Fruit fly (Drosophila melanogaster): Measurements from ENCODE around the gene CG32202.

The CG32202 gene

dm6 chr3L:18667115-18667514 lies 14.9 kb upstream of the CG32202 start, which contains the start of gene CG42495:
Gene CG42495, plus strand, starts transcription at chr3L:18667361.
- TF ChIP-seq ttk (optimal IDR thresholded peaks at IDR 0.05) (no peak), psq (optimal IDR thresholded peaks at IDR 0.05) (no peak), insv (optimal IDR thresholded peaks at IDR 0.05) (no peak), Myc (optimal IDR thresholded peaks at IDR 0.05) (no peak), h (optimal IDR thresholded peaks at IDR 0.05) (no peak), Sin3A (optimal IDR thresholded peaks at IDR 0.05) (no peak)

DNA sequence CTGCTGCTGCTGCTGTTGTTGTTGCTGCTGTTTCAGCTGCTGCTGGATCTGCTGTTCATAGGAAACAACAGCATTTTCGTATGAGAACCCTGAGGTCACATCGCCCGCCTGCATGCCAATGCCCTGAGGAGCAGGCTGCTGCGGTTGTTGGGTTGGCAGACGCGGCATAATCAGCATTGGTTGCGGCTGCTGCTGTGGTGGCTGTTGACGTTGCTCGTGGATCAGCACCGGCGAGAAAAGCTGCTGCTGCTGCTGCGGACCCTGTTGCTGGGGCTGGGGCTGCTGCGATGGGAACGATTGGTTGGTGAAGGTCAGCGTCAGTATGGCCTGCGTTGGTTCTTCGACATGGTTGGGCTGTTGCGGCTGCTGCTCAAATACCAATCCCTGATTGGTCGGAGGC lies 12.1 kb upstream of the CG32202 start:
- no peak for TF ChIP-seq h (optimal IDR thresholded peaks at IDR 0.05)
- TF ChIP-seq psq (optimal IDR thresholded peaks at IDR 0.05) = no peak
- TF ChIP-seq Sin3A (optimal IDR thresholded peaks at IDR 0.05) = no peak
- no peak for TF ChIP-seq insv (optimal IDR thresholded peaks at IDR 0.05)
- no peak for TF ChIP-seq Myc (optimal IDR thresholded peaks at IDR 0.05)
- TF ChIP-seq ttk (optimal IDR thresholded peaks at IDR 0.05) = no peak

DNA sequence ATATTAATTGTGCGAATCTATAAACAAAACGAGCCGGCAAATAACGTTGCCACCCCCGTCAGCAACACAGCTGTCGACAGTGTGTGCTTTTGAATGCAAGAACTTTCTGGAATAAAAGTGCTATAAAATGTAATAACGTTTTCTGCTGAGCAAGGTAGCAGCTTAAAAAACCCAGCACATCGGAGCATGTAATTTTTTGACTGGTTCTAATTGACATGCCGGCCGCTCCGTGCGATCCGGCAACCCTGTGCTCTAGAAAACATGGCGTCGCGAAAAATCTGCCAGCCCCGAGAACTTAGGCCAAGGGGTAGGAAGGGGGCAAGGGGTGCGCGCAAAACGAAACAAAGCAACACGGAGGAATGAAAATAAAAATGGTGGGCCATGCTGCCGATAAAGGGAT lies 9.8 kb upstream of the CG32202 start:
- TF ChIP-seq insv (optimal IDR thresholded peaks at IDR 0.05) = no peak
- no peak for TF ChIP-seq ttk (optimal IDR thresholded peaks at IDR 0.05)
- TF ChIP-seq Myc (optimal IDR thresholded peaks at IDR 0.05) = no peak
- TF ChIP-seq psq (optimal IDR thresholded peaks at IDR 0.05) = no peak
- TF ChIP-seq Sin3A (optimal IDR thresholded peaks at IDR 0.05) = no peak
- no peak for TF ChIP-seq h (optimal IDR thresholded peaks at IDR 0.05)

dm6 chr3L:18672986-18673633 lies 8.9 kb upstream of the CG32202 start, which contains the start of gene Capr:
Gene Capr, minus strand, starts transcription at chr3L:18673324.
- TF ChIP-seq Sin3A (optimal IDR thresholded peaks at IDR 0.05) (peak; percentile 83), psq (optimal IDR thresholded peaks at IDR 0.05) (no peak), h (optimal IDR thresholded peaks at IDR 0.05) (no peak)

DNA sequence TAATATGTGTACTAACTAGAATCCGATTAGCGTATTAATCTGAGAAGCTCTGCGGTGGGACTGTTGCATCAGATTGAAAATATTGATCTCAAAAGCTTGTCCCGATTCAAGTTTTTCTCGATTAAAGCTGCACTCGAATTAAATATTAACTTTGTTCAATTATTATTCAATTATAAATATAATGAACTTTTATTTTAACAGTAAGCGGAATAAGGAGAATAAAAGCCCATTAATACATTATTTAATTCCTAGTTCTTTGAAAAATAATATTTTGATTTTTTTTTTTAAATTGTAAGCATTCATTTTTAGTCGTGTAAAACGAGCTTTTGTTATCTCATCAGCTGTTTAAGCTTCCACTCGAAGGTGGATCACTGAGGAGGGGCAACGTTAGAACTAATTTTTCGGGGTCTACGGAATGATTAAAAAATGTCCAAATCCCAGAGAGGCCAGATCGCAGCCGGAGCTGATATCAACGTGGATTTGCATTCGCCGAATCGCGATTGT lies 6.6 kb upstream of the CG32202 start, which contains the start of the genes GNBP2 and GNBP1:
TSS of gene GNBP2 (minus strand) at position 51 of the 504 bp plus-strand sequence.
TSS of gene GNBP1 (plus strand) at position 438 of the 504 bp plus-strand sequence.
- no peak for TF ChIP-seq Sin3A (optimal IDR thresholded peaks at IDR 0.05)
- TF ChIP-seq Myc (optimal IDR thresholded peaks at IDR 0.05) = no peak
- no peak for TF ChIP-seq ttk (optimal IDR thresholded peaks at IDR 0.05)
- no peak for TF ChIP-seq insv (optimal IDR thresholded peaks at IDR 0.05)
- no peak for TF ChIP-seq h (optimal IDR thresholded peaks at IDR 0.05)
- TF ChIP-seq psq (optimal IDR thresholded peaks at IDR 0.05) = no peak

- TF ChIP-seq ttk (optimal IDR thresholded peaks at IDR 0.05) (no peak), Myc (optimal IDR thresholded peaks at IDR 0.05) (no peak), insv (optimal IDR thresholded peaks at IDR 0.05) (no peak), h (optimal IDR thresholded peaks at IDR 0.05) (no peak), psq (optimal IDR thresholded peaks at IDR 0.05) (no peak), Sin3A (optimal IDR thresholded peaks at IDR 0.05) (no peak)
Measured at dm6 chr3L:18683846-18684245, 1.9 kb downstream of the CG32202 start, which contains the start of gene Chmp1. Gene Chmp1, minus strand, starts transcription at chr3L:18684061.

- TF ChIP-seq psq (optimal IDR thresholded peaks at IDR 0.05) = no peak
- TF ChIP-seq ttk (optimal IDR thresholded peaks at IDR 0.05) = no peak
- TF ChIP-seq h (optimal IDR thresholded peaks at IDR 0.05) = no peak
- no peak for TF ChIP-seq insv (optimal IDR thresholded peaks at IDR 0.05)
- no peak for TF ChIP-seq Sin3A (optimal IDR thresholded peaks at IDR 0.05)
- no peak for TF ChIP-seq Myc (optimal IDR thresholded peaks at IDR 0.05)
Measured at dm6 chr3L:18686220-18686801, 4.3 kb downstream of the CG32202 start, which contains the start of gene Cyp12c1. Gene Cyp12c1, minus strand, starts transcription at chr3L:18686319.

dm6 chr3L:18693887-18694286 lies 11.9 kb downstream of the CG32202 start, which contains the start of gene CG6893:
Gene CG6893, plus strand, starts transcription at chr3L:18694187.
- TF ChIP-seq ttk (optimal IDR thresholded peaks at IDR 0.05) = no peak
- TF ChIP-seq Myc (optimal IDR thresholded peaks at IDR 0.05) = no peak
- no peak for TF ChIP-seq h (optimal IDR thresholded peaks at IDR 0.05)
- no peak for TF ChIP-seq psq (optimal IDR thresholded peaks at IDR 0.05)
- no peak for TF ChIP-seq insv (optimal IDR thresholded peaks at IDR 0.05)
- TF ChIP-seq Sin3A (optimal IDR thresholded peaks at IDR 0.05) = no peak

DNA sequence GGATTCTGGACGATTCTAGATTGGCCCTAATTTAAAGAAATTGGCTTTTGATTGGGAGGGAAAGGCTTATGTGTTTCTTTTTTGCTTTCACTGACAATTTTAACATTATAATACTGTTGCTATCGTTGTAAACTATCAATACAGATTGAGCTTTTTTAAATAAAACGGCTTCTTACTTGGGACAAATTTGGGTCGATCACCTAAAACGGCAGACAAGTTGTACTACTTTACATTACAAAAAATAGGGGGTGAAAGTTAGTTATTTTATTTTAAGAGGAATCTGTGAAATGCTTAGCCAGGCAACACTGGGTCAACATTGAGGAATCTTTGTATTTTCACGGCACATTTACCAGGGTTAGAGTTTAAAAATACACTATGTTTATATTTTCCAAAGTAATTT lies 16.3 kb downstream of the CG32202 start, which contains the start of gene Dic4:
TSS of gene Dic4 (minus strand) at position 101 of the 400 bp plus-strand sequence.
- TF ChIP-seq Sin3A (optimal IDR thresholded peaks at IDR 0.05) (no peak), ttk (optimal IDR thresholded peaks at IDR 0.05) (no peak), insv (optimal IDR thresholded peaks at IDR 0.05) (no peak), psq (optimal IDR thresholded peaks at IDR 0.05) (no peak), h (optimal IDR thresholded peaks at IDR 0.05) (no peak), Myc (optimal IDR thresholded peaks at IDR 0.05) (no peak)

dm6 chr3L:18723172-18723571 lies 41.2 kb downstream of the CG32202 start, which contains the start of gene CG12477:
Gene CG12477, minus strand, starts transcription at chr3L:18723272.
- TF ChIP-seq insv (optimal IDR thresholded peaks at IDR 0.05) (no peak), ttk (optimal IDR thresholded peaks at IDR 0.05) (no peak), Myc (optimal IDR thresholded peaks at IDR 0.05) (no peak), h (optimal IDR thresholded peaks at IDR 0.05) (no peak), psq (optimal IDR thresholded peaks at IDR 0.05) (no peak), Sin3A (optimal IDR thresholded peaks at IDR 0.05) (no peak)

All from Kc167 (cell line).